Worm (Caenorhabditis elegans): ENCODE results near the gene Y54G11A.7.
"Not testable (repeated sequence)": the region's sequence is repeated elsewhere in the genome, so short reads cannot be mapped to it uniquely, and the experiment has no call there.

The Y54G11A.7 gene

ce11 chrII:14297050-14297449, at the start of gene Y54G11A.7:
Gene Y54G11A.7, plus strand, starts transcription at chrII:14297305.
- TF ChIP-seq tra-4 (tag; optimal IDR thresholded peaks at IDR 0.05); tbx-37 (GFP tag; conservative IDR thresholded peaks at IDR 0.05); B0310.2 (tag; optimal IDR thresholded peaks at IDR 0.05): not testable (repeated sequence)

DNA sequence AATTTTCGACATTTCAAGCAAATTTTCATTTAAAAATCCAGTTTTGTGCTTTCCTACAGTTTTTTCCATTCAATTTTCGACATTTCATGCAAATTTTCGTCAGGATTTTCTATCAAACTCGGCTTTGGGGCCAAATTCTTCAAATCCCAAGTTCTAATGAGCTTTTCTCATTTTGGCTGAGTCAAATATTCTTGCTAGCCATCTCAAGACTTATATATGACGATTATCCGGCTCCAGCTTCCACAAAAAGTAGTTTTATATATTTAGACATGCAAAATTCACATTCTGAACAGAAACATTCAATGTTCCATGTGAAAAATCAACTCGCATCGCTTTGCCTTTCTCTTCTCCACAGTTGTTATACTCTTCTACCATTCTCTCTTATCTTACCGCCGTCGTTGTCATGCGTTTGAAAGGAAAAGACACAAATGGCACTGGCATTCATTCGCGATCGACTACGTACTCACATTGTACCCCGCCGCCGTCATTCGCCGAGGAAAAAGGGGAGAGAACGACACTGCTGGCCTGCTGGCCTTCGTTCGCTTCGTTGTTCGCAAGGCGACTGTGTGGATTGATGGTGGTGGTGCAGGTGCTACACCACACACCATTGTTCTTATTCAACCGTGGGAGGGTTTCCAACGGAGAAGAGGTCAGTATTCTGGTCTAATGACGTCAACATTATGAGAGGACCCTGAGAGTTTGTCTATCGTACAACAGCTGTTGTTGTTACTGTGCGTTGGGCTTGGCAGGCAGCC, 49.2 kb upstream of the Y54G11A.7 start:
- no peak for TF ChIP-seq ceh-36 (tag; optimal IDR thresholded peaks at IDR 0.05)
- peak; percentile 94 for TF ChIP-seq hmg-4 (GFP tag; optimal IDR thresholded peaks at IDR 0.05)
- peak; percentile 15 for TF ChIP-seq aly-1 (tag; optimal IDR thresholded peaks at IDR 0.05)
- TF ChIP-seq sea-1 (GFP tag; conservative IDR thresholded peaks at IDR 0.05) = peak; percentile 64; the same call in 1 of the 2 replicates
- TF ChIP-seq pes-1 (GFP tag; IDR thresholded peaks at IDR 0.05) = 0 out of 2 replicates have a peak, but pooled peaks have one; percentile 15
- TF ChIP-seq tbx-11 (GFP tag; IDR thresholded peaks at IDR 0.05) = 0 out of 2 replicates have a peak, but pooled peaks have one; percentile 32

ce11 chrII:14249489-14249888, 47.6 kb upstream of the Y54G11A.7 start:
- peak; percentile 70 for TF ChIP-seq aly-1 (tag; optimal IDR thresholded peaks at IDR 0.05)
- no peak for TF ChIP-seq tra-4 (tag; optimal IDR thresholded peaks at IDR 0.05)
- TF ChIP-seq sea-1 (GFP tag; conservative IDR thresholded peaks at IDR 0.05) = no peak; the same call in 1 of the 2 replicates
- TF ChIP-seq ama-1 (optimal IDR thresholded peaks at IDR 0.05) = peak; percentile 95
- peak; percentile 61 for TF ChIP-seq pes-1 (GFP tag; IDR thresholded peaks at IDR 0.05)
- TF ChIP-seq scrt-1 (GFP tag; IDR thresholded peaks at IDR 0.05) = no peak
- TF ChIP-seq hnd-1 (tag; optimal IDR thresholded peaks at IDR 0.05) = no peak
- TF ChIP-seq hmg-4 (GFP tag; optimal IDR thresholded peaks at IDR 0.05) = peak; percentile 76
- peak; percentile 14 for TF ChIP-seq ceh-36 (tag; optimal IDR thresholded peaks at IDR 0.05)
- TF ChIP-seq ets-7 (tag; optimal IDR thresholded peaks at IDR 0.05) = peak; percentile 20
- peak; percentile 73 for TF ChIP-seq flt-1 (GFP tag; IDR thresholded peaks at IDR 0.05)
- TF ChIP-seq tbx-11 (GFP tag; IDR thresholded peaks at IDR 0.05) = 0 out of 2 replicates have a peak, but pooled peaks have one; percentile 22
- TF ChIP-seq hmbx-1 (tag; optimal IDR thresholded peaks at IDR 0.05) = no peak
- TF ChIP-seq B0310.2 (tag; optimal IDR thresholded peaks at IDR 0.05) = no peak

DNA sequence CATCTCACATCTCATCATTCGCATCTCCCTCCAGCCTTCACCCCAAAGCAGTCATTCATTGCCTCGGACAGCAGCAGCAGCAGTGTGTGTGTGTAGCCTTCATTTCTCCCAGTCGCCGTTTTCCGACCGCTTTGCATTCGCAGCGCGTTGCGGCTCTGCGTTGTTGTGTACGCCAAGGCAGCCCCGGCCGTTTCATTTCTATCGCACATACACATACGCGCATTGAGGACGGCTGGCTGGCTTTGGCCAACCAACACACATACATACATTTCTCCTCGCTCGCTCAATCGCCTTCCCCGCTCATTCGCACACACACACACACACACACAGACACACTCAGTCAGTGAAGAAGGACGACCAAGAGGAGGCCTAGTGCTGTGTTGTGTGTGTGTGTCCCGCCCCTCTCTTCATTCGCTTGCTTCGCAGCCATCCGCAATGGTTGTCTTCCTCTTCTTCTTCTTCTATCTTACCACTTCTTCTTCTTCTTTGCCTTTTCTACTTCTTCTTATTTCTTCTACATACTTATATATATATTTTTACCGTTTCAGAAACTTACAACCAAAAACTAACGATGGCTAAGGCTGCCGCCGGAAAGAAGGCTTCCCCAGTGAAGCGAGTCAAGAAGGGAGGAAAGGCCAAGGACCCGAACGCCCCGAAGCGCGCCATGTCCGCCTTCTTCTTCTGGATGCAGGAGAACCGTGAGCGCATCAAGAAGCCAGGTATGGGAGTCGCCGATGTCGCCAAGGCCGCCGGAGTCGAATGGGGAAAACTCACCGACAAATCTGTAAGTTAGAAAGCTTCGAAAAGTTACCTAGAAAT, 46.7 kb upstream of the Y54G11A.7 start, which contains the start of gene hmg-1.1:
Gene hmg-1.1, plus strand, starts transcription at position 549 of the 819 bp plus-strand sequence.
- peak; percentile 78 for TF ChIP-seq sea-1 (GFP tag; conservative IDR thresholded peaks at IDR 0.05)
- TF ChIP-seq tbx-11 (GFP tag; IDR thresholded peaks at IDR 0.05) = peak; percentile 48; the same call in 1 of the 2 replicates
- no peak for TF ChIP-seq hmbx-1 (tag; optimal IDR thresholded peaks at IDR 0.05)
- TF ChIP-seq hmg-4 (GFP tag; optimal IDR thresholded peaks at IDR 0.05) = peak; percentile 97
- peak; percentile 21 for TF ChIP-seq aly-1 (tag; optimal IDR thresholded peaks at IDR 0.05)
- peak; percentile 17 for TF ChIP-seq ceh-36 (tag; optimal IDR thresholded peaks at IDR 0.05)
- TF ChIP-seq tra-4 (tag; optimal IDR thresholded peaks at IDR 0.05) = no peak
- TF ChIP-seq ets-7 (tag; optimal IDR thresholded peaks at IDR 0.05) = no peak
- TF ChIP-seq ceh-13 (GFP tag; optimal IDR thresholded peaks at IDR 0.05) = peak; percentile 33
- TF ChIP-seq tbx-37 (GFP tag; conservative IDR thresholded peaks at IDR 0.05) = no peak; the same call in 1 of the 2 replicates
- TF ChIP-seq B0310.2 (tag; optimal IDR thresholded peaks at IDR 0.05) = no peak
- no peak for TF ChIP-seq scrt-1 (GFP tag; IDR thresholded peaks at IDR 0.05)
- TF ChIP-seq flt-1 (GFP tag; IDR thresholded peaks at IDR 0.05) = peak; percentile 19; the same call in 1 of the 2 replicates
- no peak for TF ChIP-seq hnd-1 (tag; optimal IDR thresholded peaks at IDR 0.05)
- peak; percentile 82 for TF ChIP-seq F13C5.2 (tag; optimal IDR thresholded peaks at IDR 0.05)
- TF ChIP-seq pes-1 (GFP tag; IDR thresholded peaks at IDR 0.05) = peak; percentile 55; the same call in 1 of the 2 replicates
- TF ChIP-seq ama-1 (optimal IDR thresholded peaks at IDR 0.05) = peak; percentile 86

- TF ChIP-seq tbx-11 (GFP tag; IDR thresholded peaks at IDR 0.05) (no peak), tbx-37 (GFP tag; conservative IDR thresholded peaks at IDR 0.05) (no peak), ama-1 (optimal IDR thresholded peaks at IDR 0.05) (peak; percentile 96), hnd-1 (tag; optimal IDR thresholded peaks at IDR 0.05) (peak; percentile 1), B0310.2 (tag; optimal IDR thresholded peaks at IDR 0.05) (peak; percentile 87), hmbx-1 (tag; optimal IDR thresholded peaks at IDR 0.05) (peak; percentile 30), scrt-1 (GFP tag; IDR thresholded peaks at IDR 0.05) (peak; percentile 54; the same call in 1 of the 2 replicates), ets-7 (tag; optimal IDR thresholded peaks at IDR 0.05) (no peak), ceh-13 (GFP tag; optimal IDR thresholded peaks at IDR 0.05) (no peak), hmg-4 (GFP tag; optimal IDR thresholded peaks at IDR 0.05) (peak; percentile 76), pes-1 (GFP tag; IDR thresholded peaks at IDR 0.05) (peak; percentile 66), ceh-36 (tag; optimal IDR thresholded peaks at IDR 0.05) (peak; percentile 50), sea-1 (GFP tag; conservative IDR thresholded peaks at IDR 0.05) (peak; percentile 52; the same call in 1 of the 2 replicates), tra-4 (tag; optimal IDR thresholded peaks at IDR 0.05) (peak; percentile 52), aly-1 (tag; optimal IDR thresholded peaks at IDR 0.05) (peak; percentile 65), flt-1 (GFP tag; IDR thresholded peaks at IDR 0.05) (peak; percentile 13), F13C5.2 (tag; optimal IDR thresholded peaks at IDR 0.05) (peak; percentile 81)
Measured at ce11 chrII:14251400-14251940, 45.6 kb upstream of the Y54G11A.7 start.

DNA sequence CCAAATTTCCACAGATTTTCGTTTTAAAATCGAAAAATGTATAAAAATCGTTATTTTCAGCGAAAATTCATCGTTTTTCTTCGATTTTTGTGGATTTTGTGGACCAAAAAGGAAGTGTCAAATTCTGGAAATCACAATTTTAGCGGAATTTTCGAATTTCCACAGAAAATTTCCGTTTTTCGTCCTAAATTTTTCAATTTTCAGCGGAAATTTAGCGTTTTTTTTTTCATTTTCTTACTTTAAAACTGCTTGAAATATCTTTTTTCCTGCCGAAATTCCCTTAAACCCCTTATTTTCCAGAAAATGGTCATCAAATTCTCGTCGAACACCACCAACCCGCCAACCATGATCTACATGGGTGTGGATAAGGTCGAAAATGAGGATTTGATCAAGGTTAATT, 45.0 kb upstream of the Y54G11A.7 start, which contains the start of gene Y54G11A.2:
Gene Y54G11A.2, plus strand, starts transcription at position 301 of the 400 bp plus-strand sequence.
- TF ChIP-seq tbx-37 (GFP tag; conservative IDR thresholded peaks at IDR 0.05) (no peak), tbx-11 (GFP tag; IDR thresholded peaks at IDR 0.05) (no peak), ama-1 (optimal IDR thresholded peaks at IDR 0.05) (no peak), ceh-36 (tag; optimal IDR thresholded peaks at IDR 0.05) (no peak), F13C5.2 (tag; optimal IDR thresholded peaks at IDR 0.05) (no peak), hnd-1 (tag; optimal IDR thresholded peaks at IDR 0.05) (no peak), ets-7 (tag; optimal IDR thresholded peaks at IDR 0.05) (no peak)

Measured in whole organism, early embryonic.